Fruit fly (Drosophila melanogaster): ENCODE data around the gene CG42654.

Gene CG42654

DNA sequence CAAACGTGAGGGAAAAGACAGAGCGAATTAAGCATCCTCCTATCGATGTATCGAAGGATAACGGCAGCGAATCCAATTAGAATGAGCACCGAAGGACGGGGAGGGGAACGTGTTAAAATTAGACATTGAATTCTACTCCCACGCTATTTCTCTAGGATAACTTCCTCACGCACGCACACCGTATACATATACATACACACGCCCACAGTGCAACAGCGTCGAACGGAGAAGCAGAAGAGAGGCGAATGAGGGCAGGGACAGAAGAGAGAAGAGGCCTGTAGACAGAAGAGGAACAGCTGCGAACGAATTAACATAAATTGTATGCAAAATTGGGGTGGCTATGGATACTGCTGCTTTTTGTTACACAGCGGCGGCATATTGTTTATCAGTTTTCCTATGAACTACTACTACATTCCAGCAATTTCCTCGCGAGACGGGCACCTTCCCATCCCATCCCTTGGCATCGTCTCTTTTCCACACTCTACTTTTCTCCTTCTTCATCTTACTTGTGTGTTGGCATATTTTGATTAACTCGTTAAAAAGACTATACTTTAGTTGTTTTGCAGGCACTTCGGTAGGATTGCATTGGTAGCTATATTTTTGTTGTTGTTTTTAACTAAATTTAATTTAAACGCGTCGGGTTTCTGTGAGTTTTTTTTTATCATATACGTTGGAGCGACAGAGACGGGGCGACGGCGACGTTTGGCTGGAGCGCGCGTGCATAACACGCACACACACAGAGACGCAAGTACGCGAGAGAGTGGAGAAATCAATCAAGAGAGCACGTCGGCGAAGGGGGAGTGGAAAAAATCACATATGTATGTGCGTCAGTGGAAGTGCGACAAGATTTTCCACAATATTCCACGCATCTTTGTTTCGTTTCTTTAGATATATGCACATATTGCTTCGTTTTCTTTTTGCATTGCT is 45.9 kb downstream of the CG42654 start (continued):
- TF ChIP-seq gcm (GFP tag; optimal IDR thresholded peaks at IDR 0.05) (no peak), CG2202 (tag; optimal IDR thresholded peaks at IDR 0.05) (no peak), CG14710 (tag; optimal IDR thresholded peaks at IDR 0.05) (no peak), CG11560 (tag; IDR thresholded peaks at IDR 0.05) (no peak), caup (GFP tag; optimal IDR thresholded peaks at IDR 0.05; ENCODE audit: severe bottlenecking) (no peak), CG1602 (GFP tag; optimal IDR thresholded peaks at IDR 0.05) (no peak), Camta (GFP tag; optimal IDR thresholded peaks at IDR 0.05) (no peak), hth (optimal IDR thresholded peaks at IDR 0.05) (no peak), CG14014 (GFP tag; IDR thresholded peaks at IDR 0.05) (no peak), Kr (GFP tag; optimal IDR thresholded peaks at IDR 0.05) (no peak), Nf-YA (GFP tag; IDR thresholded peaks at IDR 0.05) (no peak), MTF-1 (GFP tag; optimal IDR thresholded peaks at IDR 0.05; ENCODE audit: borderline replicate concordance) (no peak), ken (GFP tag; IDR thresholded peaks at IDR 0.05) (no peak), CG13775 (GFP tag; optimal IDR thresholded peaks at IDR 0.05) (no peak), chinmo (GFP tag; IDR thresholded peaks at IDR 0.05; ENCODE audit: partially characterized antibody) (peak; percentile 71; the same call in 3 of the 4 replicates), tap (tag; optimal IDR thresholded peaks at IDR 0.05) (no peak), CG12942 (GFP tag; optimal IDR thresholded peaks at IDR 0.05) (no peak), Rx (GFP tag; IDR thresholded peaks at IDR 0.05) (no peak), Jarid2 (GFP tag; optimal IDR thresholded peaks at IDR 0.05) (no peak), gce (GFP tag; IDR thresholded peaks at IDR 0.05) (no peak), sens-2 (GFP tag; IDR thresholded peaks at IDR 0.05) (no peak), Opbp (GFP tag; IDR thresholded peaks at IDR 0.05; ENCODE audit: partially characterized antibody) (no peak), mirr (GFP tag; optimal IDR thresholded peaks at IDR 0.05) (no peak), fd3F (GFP tag; optimal IDR thresholded peaks at IDR 0.05) (no peak), amos (GFP tag; IDR thresholded peaks at IDR 0.05; ENCODE audit: partially characterized antibody) (0 out of 2 replicates have a peak, but pooled peaks have one; percentile 4), CG7928 (GFP tag; optimal IDR thresholded peaks at IDR 0.05) (no peak), ab (GFP tag; optimal IDR thresholded peaks at IDR 0.05) (no peak), vfl (GFP tag; optimal IDR thresholded peaks at IDR 0.05) (no peak), nom (GFP tag; optimal IDR thresholded peaks at IDR 0.05) (no peak), CG18764 (GFP tag; optimal IDR thresholded peaks at IDR 0.05) (no peak), CG4360 (GFP tag; IDR thresholded peaks at IDR 0.05) (no peak; the same call in 1 of the 2 replicates), D (optimal IDR thresholded peaks at IDR 0.05) (peak; percentile 68), D (GFP tag; optimal IDR thresholded peaks at IDR 0.05) (no peak), yki (optimal IDR thresholded peaks at IDR 0.05) (peak; percentile 26), CG10979 (tag; optimal IDR thresholded peaks at IDR 0.05) (no peak), Myb (GFP tag; optimal IDR thresholded peaks at IDR 0.05) (no peak), chif (GFP tag; optimal IDR thresholded peaks at IDR 0.05) (no peak), CG10321 (GFP tag; IDR thresholded peaks at IDR 0.05) (no peak), sna (GFP tag; IDR thresholded peaks at IDR 0.05; ENCODE audit: partially characterized antibody) (no peak), Dip2 (GFP tag; IDR thresholded peaks at IDR 0.05) (no peak), wek (GFP tag; optimal IDR thresholded peaks at IDR 0.05) (no peak), CG4707 (GFP tag; optimal IDR thresholded peaks at IDR 0.05) (no peak), Mad (GFP tag; optimal IDR thresholded peaks at IDR 0.05) (no peak), stwl (tag; optimal IDR thresholded peaks at IDR 0.05) (no peak), MESR4 (GFP tag; optimal IDR thresholded peaks at IDR 0.05) (no peak), crol (GFP tag; IDR thresholded peaks at IDR 0.05) (peak; percentile 99), CG18476 (GFP tag; optimal IDR thresholded peaks at IDR 0.05) (no peak), CG6813 (GFP tag; optimal IDR thresholded peaks at IDR 0.05) (no peak), Neu2 (GFP tag; optimal IDR thresholded peaks at IDR 0.05; ENCODE audit: borderline replicate concordance) (no peak)

All from whole organism, embryonic.